Worm (Caenorhabditis elegans): ENCODE data around the gene oac-50.
A peak's percentile ranks its signal among the peaks of the same experiment; 100 is the strongest.

DNA sequence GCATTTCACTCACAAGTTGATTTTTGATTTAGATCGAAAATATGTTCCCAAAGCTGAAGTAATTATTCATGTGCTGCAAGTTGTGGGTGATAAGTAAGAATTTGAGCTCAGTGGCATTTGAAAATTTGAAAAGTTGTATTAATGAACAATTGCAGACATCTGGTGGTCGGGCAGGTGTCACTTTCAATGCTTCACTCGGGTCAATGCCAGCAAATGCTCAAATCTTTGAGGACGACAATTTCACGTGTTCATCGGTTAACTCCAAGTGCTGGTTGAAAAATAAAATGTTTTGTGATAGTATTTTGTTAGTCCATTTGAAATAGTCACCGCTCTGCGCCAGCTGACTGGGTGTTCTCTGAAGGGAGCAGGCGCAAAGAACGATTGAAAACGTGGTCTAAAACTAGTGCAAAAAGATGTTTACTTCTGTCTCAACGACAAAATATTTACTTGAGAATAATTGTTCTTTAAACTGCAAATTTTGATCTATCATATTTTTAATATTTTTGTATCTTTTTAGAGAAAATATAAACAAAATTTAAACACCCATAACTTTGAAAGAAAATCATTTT, 20.8 kb upstream of the oac-50 start:
- TF ChIP-seq unc-62 (GFP tag; optimal IDR thresholded peaks at IDR 0.05 in 1 of 2) (peak in 1 of 2 experiments; percentile 64), unc-62 (tag; optimal IDR thresholded peaks at IDR 0.05) (no peak), egl-27 (tag; optimal IDR thresholded peaks at IDR 0.05) (no peak), ama-1 (optimal IDR thresholded peaks at IDR 0.05) (no peak), pqm-1 (tag; optimal IDR thresholded peaks at IDR 0.05) (no peak), daf-8 (GFP tag; IDR thresholded peaks at IDR 0.05) (no peak), ces-1 (GFP tag; optimal IDR thresholded peaks at IDR 0.05) (no peak), mdl-1 (tag; optimal IDR thresholded peaks at IDR 0.05) (peak in 1 of 2 experiments; percentile 83), aly-2 (tag; optimal IDR thresholded peaks at IDR 0.05) (no peak), skn-1 (tag; optimal IDR thresholded peaks at IDR 0.05) (no peak), ZK546.5 (tag; optimal IDR thresholded peaks at IDR 0.05) (no peak), nhr-6 (tag; optimal IDR thresholded peaks at IDR 0.05) (no peak), ceh-20 (GFP tag; IDR thresholded peaks at IDR 0.05) (no peak), lin-15B (tag; optimal IDR thresholded peaks at IDR 0.05) (no peak)
